Worm (Caenorhabditis elegans): ENCODE results near the gene C29A12.1.
A peak's percentile ranks its signal among the peaks of the same experiment; 100 is the strongest.

The C29A12.1 gene

ce11 chrV:10858340-10858739, 45.1 kb upstream of the C29A12.1 start (continued):
- TF ChIP-seq lin-40 (tag; optimal IDR thresholded peaks at IDR 0.05) (peak; percentile 67), mcd-1 (GFP tag; IDR thresholded peaks at IDR 0.05) (0 out of 2 replicates have a peak, but pooled peaks have one; percentile 30), nhr-80 (tag; optimal IDR thresholded peaks at IDR 0.05) (peak; percentile 14), sea-2 (GFP tag; IDR thresholded peaks at IDR 0.05) (no peak)

- TF ChIP-seq dpl-1 (GFP tag; optimal IDR thresholded peaks at IDR 0.05) (no peak), madf-10 (tag; optimal IDR thresholded peaks at IDR 0.05) (peak; percentile 97), dox-1 (GFP tag; IDR thresholded peaks at IDR 0.05) (0 out of 2 replicates have a peak, but pooled peaks have one; percentile 52), T07F8.4 (tag; optimal IDR thresholded peaks at IDR 0.05) (peak; percentile 3), ceh-40 (GFP tag; IDR thresholded peaks at IDR 0.05) (no peak), cebp-2 (GFP tag; IDR thresholded peaks at IDR 0.05) (0 out of 2 replicates have a peak, but pooled peaks have one; percentile 25), K11D2.4 (GFP tag; IDR thresholded peaks at IDR 0.05) (peak; percentile 65; the same call in 1 of the 2 replicates), bed-1 (GFP tag; IDR thresholded peaks at IDR 0.05) (no peak), B0336.3 (GFP tag; IDR thresholded peaks at IDR 0.05) (peak; percentile 19; the same call in 1 of the 2 replicates), attf-5 (GFP tag; optimal IDR thresholded peaks at IDR 0.05) (peak; percentile 12), B0261.1 (tag; optimal IDR thresholded peaks at IDR 0.05) (no peak), ztf-22 (GFP tag; optimal IDR thresholded peaks at IDR 0.05) (peak; percentile 7), ama-1 (optimal IDR thresholded peaks at IDR 0.05) (no peak), ama-1 (GFP tag; optimal IDR thresholded peaks at IDR 0.05) (no peak), nhr-80 (tag; optimal IDR thresholded peaks at IDR 0.05) (peak; percentile 85), cebp-1 (GFP tag; IDR thresholded peaks at IDR 0.05) (no peak), cebp-1 (tag; optimal IDR thresholded peaks at IDR 0.05) (peak; percentile 32), snpc-1.1 (tag; optimal IDR thresholded peaks at IDR 0.05; ENCODE audit: insufficient read depth) (no peak), mcd-1 (GFP tag; IDR thresholded peaks at IDR 0.05) (0 out of 2 replicates have a peak, but pooled peaks have one; percentile 19)
Measured at ce11 chrV:10856901-10857637, 43.8 kb upstream of the C29A12.1 start.

- TF ChIP-seq madf-10 (tag; optimal IDR thresholded peaks at IDR 0.05) (peak; percentile 26), nhr-80 (tag; optimal IDR thresholded peaks at IDR 0.05) (peak; percentile 100), chd-7 (tag; optimal IDR thresholded peaks at IDR 0.05) (peak; percentile 50), cebp-1 (GFP tag; IDR thresholded peaks at IDR 0.05) (no peak), cebp-1 (tag; optimal IDR thresholded peaks at IDR 0.05) (peak; percentile 40), sptf-2 (GFP tag; optimal IDR thresholded peaks at IDR 0.05) (peak; percentile 11), ztf-3 (GFP tag; optimal IDR thresholded peaks at IDR 0.05) (no peak), nhr-90 (tag; optimal IDR thresholded peaks at IDR 0.05) (peak; percentile 62), F33H1.4 (GFP tag; IDR thresholded peaks at IDR 0.05) (no peak), sdz-38 (tag; optimal IDR thresholded peaks at IDR 0.05) (no peak), nfyb-1 (GFP tag; IDR thresholded peaks at IDR 0.05) (peak; percentile 8; the same call in 1 of the 2 replicates), Y95B8A.8 (GFP tag; IDR thresholded peaks at IDR 0.05) (0 out of 2 replicates have a peak, but pooled peaks have one; percentile 19), tbp1 (GFP tag; optimal IDR thresholded peaks at IDR 0.05) (peak; percentile 12), zfh-2 (GFP tag; conservative IDR thresholded peaks at IDR 0.05) (0 out of 2 replicates have a peak, but pooled peaks have one; percentile 18), F23B12.7 (tag; optimal IDR thresholded peaks at IDR 0.05; ENCODE audit: insufficient read depth) (no peak), hmg-1.2 (GFP tag; IDR thresholded peaks at IDR 0.05) (0 out of 2 replicates have a peak, but pooled peaks have one; percentile 20), ets-4 (GFP tag; optimal IDR thresholded peaks at IDR 0.05) (peak; percentile 93), atf-7 (tag; optimal IDR thresholded peaks at IDR 0.05) (peak; percentile 59), pbrm-1 (GFP tag; IDR thresholded peaks at IDR 0.05) (0 out of 2 replicates have a peak, but pooled peaks have one; percentile 6), ztf-22 (GFP tag; optimal IDR thresholded peaks at IDR 0.05) (peak; percentile 84), unc-62 (GFP tag; optimal IDR thresholded peaks at IDR 0.05) (peak; percentile 77), Y53G8AR.9 (GFP tag; conservative IDR thresholded peaks at IDR 0.05) (0 out of 2 replicates have a peak, but pooled peaks have one; percentile 48), dox-1 (GFP tag; IDR thresholded peaks at IDR 0.05) (peak; percentile 76), pha-4 (tag; optimal IDR thresholded peaks at IDR 0.05) (no peak)
Measured at ce11 chrV:10855363-10855762, 42.1 kb upstream of the C29A12.1 start.

All from whole organism, young adult.